Worm (Caenorhabditis elegans) whole organism, L2 larva: ENCODE results near the gene C17G10.13.

Experiments
- C34F6.9 ChIP-seq: fragments of 150-350 bp; optimal IDR thresholded peaks from 2 replicates; lab custom pipeline; 2014; ENCODE audit warnings: missing biosample characterization, missing genetic modification characterization
- F13H6.1 ChIP-seq: sonication (generic microtip); optimal IDR thresholded peaks from 2 replicates; lab custom pipeline; 2016; ENCODE audit warnings: missing genetic modification characterization, missing compliant biosample characterization
- R02D3.7 ChIP-seq: fragments of 150-350 bp; optimal IDR thresholded peaks from 2 replicates; lab custom pipeline; 2014; ENCODE audit warnings: missing biosample characterization, missing genetic modification characterization
- alr-1 ChIP-seq: fragments of 150-350 bp; optimal IDR thresholded peaks from 2 replicates; lab custom pipeline; 2014; ENCODE audit warnings: missing biosample characterization, missing genetic modification characterization
- ama-1 ChIP-seq: fragments of 150-350 bp; optimal IDR thresholded peaks from 2 replicates; lab custom pipeline; 2018; ENCODE audit warnings: inconsistent platforms
- blmp-1 ChIP-seq: sonication (generic microtip); optimal IDR thresholded peaks from 2 replicates; lab custom pipeline; 2017; ENCODE audit warnings: missing genetic modification characterization, mild to moderate bottlenecking, missing compliant biosample characterization, antibody characterized with exemption, moderate library complexity; ENCODE audit not compliant: insufficient read depth
- crh-2 ChIP-seq: sonication (generic microtip); optimal IDR thresholded peaks from 2 replicates; lab custom pipeline; 2017; ENCODE audit warnings: missing biosample characterization, missing genetic modification characterization
- dmd-4 ChIP-seq: sonication (generic microtip); optimal IDR thresholded peaks from 2 replicates; lab custom pipeline; 2017; ENCODE audit warnings: missing biosample characterization, missing genetic modification characterization
- egl-27 ChIP-seq: sonication (generic microtip); optimal IDR thresholded peaks from 3 replicates; lab custom pipeline; 2017; ENCODE audit warnings: missing biosample characterization, missing genetic modification reagents, missing genetic modification characterization
- fos-1 ChIP-seq: fragments of 150-350 bp; optimal IDR thresholded peaks from 2 replicates; lab custom pipeline; 2014; ENCODE audit warnings: missing biosample characterization, missing genetic modification characterization
- gmeb-1 ChIP-seq: fragments of 150-350 bp; optimal IDR thresholded peaks from 2 replicates; lab custom pipeline; 2014; ENCODE audit warnings: missing biosample characterization, missing genetic modification characterization
- lin-13 ChIP-seq: fragments of 150-350 bp; optimal IDR thresholded peaks from 2 replicates; lab custom pipeline; 2014; ENCODE audit warnings: missing biosample characterization, missing genetic modification reagents, missing genetic modification characterization
- lin-39 ChIP-seq: fragments of 150-350 bp; optimal IDR thresholded peaks from 2 replicates; lab custom pipeline; 2014; ENCODE audit warnings: missing biosample characterization, missing genetic modification reagents, missing genetic modification characterization
- lsy-2 ChIP-seq, 2 experiments: fragments of 150-350 bp in 1 of 2; sonication (generic microtip) in 1 of 2; optimal IDR thresholded peaks; 2 replicates each; lab custom pipeline; 2014 to 2017; ENCODE audit warnings: missing biosample characterization in 2 of 2, missing genetic modification characterization in 2 of 2
- mab-5 ChIP-seq: fragments of 150-350 bp; optimal IDR thresholded peaks from 2 replicates; lab custom pipeline; 2014; ENCODE audit warnings: missing biosample characterization, missing genetic modification characterization
- mbf-1 ChIP-seq: sonication (generic microtip); optimal IDR thresholded peaks from 2 replicates; lab custom pipeline; 2017; ENCODE audit warnings: missing biosample characterization, missing genetic modification characterization
- mdl-1 ChIP-seq, 2 experiments: fragments of 150-350 bp in 1 of 2; sonication (generic microtip) in 1 of 2; optimal IDR thresholded peaks; 2 replicates each; lab custom pipeline; 2017; ENCODE audit warnings: missing biosample characterization in 2 of 2, missing genetic modification characterization in 2 of 2
- nhr-11 ChIP-seq: fragments of 150-350 bp; optimal IDR thresholded peaks from 2 replicates; lab custom pipeline; 2014; ENCODE audit warnings: missing biosample characterization, missing genetic modification characterization
- nhr-12 ChIP-seq: fragments of 150-350 bp; optimal IDR thresholded peaks from 2 replicates; lab custom pipeline; 2014; ENCODE audit warnings: missing biosample characterization, missing genetic modification characterization
- nhr-129 ChIP-seq: fragments of 150-350 bp; optimal IDR thresholded peaks from 2 replicates; lab custom pipeline; 2014; ENCODE audit warnings: missing biosample characterization, missing genetic modification characterization
- nhr-21 ChIP-seq: fragments of 150-350 bp; optimal IDR thresholded peaks from 2 replicates; lab custom pipeline; 2014; ENCODE audit warnings: missing biosample characterization, missing genetic modification characterization
- nhr-23 ChIP-seq: fragments of 150-350 bp; optimal IDR thresholded peaks from 2 replicates; lab custom pipeline; 2014; ENCODE audit warnings: missing biosample characterization, missing genetic modification reagents, missing genetic modification characterization
- nhr-237 ChIP-seq: fragments of 150-350 bp; optimal IDR thresholded peaks from 2 replicates; lab custom pipeline; 2014; ENCODE audit warnings: missing biosample characterization, missing genetic modification characterization
- nhr-25 ChIP-seq: fragments of 150-350 bp; sonication (generic microtip); optimal IDR thresholded peaks from 3 replicates; lab custom pipeline; 2014; ENCODE audit warnings: missing biosample characterization, missing genetic modification characterization
- peb-1 ChIP-seq: fragments of 150-350 bp; optimal IDR thresholded peaks from 2 replicates; lab custom pipeline; 2014; ENCODE audit warnings: missing biosample characterization, missing genetic modification characterization
- sem-4 ChIP-seq: fragments of 150-350 bp; optimal IDR thresholded peaks from 2 replicates; lab custom pipeline; 2014; ENCODE audit warnings: missing biosample characterization, missing genetic modification reagents, missing genetic modification characterization
- skn-1 ChIP-seq: sonication (generic microtip); optimal IDR thresholded peaks from 2 replicates; lab custom pipeline; 2017; ENCODE audit warnings: missing biosample characterization, missing genetic modification characterization
- sma-3 ChIP-seq: sonication (generic microtip); optimal IDR thresholded peaks from 2 replicates; lab custom pipeline; 2016; ENCODE audit warnings: missing genetic modification reagents, missing genetic modification characterization, missing compliant biosample characterization
- sma-9 ChIP-seq, 2 experiments: fragments of 150-350 bp in 1 of 2; sonication (generic microtip) in 1 of 2; optimal IDR thresholded peaks; 2 replicates each; lab custom pipeline; 2014 to 2016; ENCODE audit warnings: missing genetic modification characterization in 2 of 2, mild to moderate bottlenecking in 1 of 2, missing biosample characterization in 1 of 2, missing compliant biosample characterization in 1 of 2, missing genetic modification reagents in 1 of 2, moderate library complexity in 1 of 2
- snpc-4 ChIP-seq: fragments of 150-350 bp; optimal IDR thresholded peaks from 2 replicates; lab custom pipeline; 2014; ENCODE audit warnings: missing biosample characterization, missing genetic modification characterization
- unc-39 ChIP-seq: fragments of 150-350 bp; optimal IDR thresholded peaks from 2 replicates; lab custom pipeline; 2014; ENCODE audit warnings: missing biosample characterization, missing genetic modification characterization
- unc-55 ChIP-seq: fragments of 150-350 bp; sonication (generic microtip); optimal IDR thresholded peaks from 3 replicates; lab custom pipeline; 2014; ENCODE audit warnings: missing biosample characterization, missing genetic modification reagents, missing genetic modification characterization
- ztf-1 ChIP-seq: fragments of 200-800 bp; sonication (Bioruptor generic); conservative IDR thresholded peaks from 2 replicates; pipeline ENCODE4 v1.3.6; 2022; ENCODE audit warnings: missing genetic modification characterization, missing compliant biosample characterization
- ztf-11 ChIP-seq: sonication (generic microtip); optimal IDR thresholded peaks from 2 replicates; lab custom pipeline; 2017; ENCODE audit warnings: missing biosample characterization, missing genetic modification characterization
- ztf-4 ChIP-seq: fragments of 150-350 bp; optimal IDR thresholded peaks from 2 replicates; lab custom pipeline; 2014; ENCODE audit warnings: missing biosample characterization, missing genetic modification characterization

The C17G10.13 gene

ce11 chrII:5554788-5555187, 34.8 kb downstream of the C17G10.13 start:
- TF ChIP-seq egl-27 (tag; lab: Kevin White, UChicago) (no peak), peb-1 (no peak), skn-1 (tag; lab: Kevin White, UChicago) (no peak), mab-5 (tag; lab: Kevin White, UChicago) (no peak)

ce11 chrII:5554317-5554716, 35.3 kb downstream of the C17G10.13 start, which contains the start of gene ins-12:
Gene ins-12 (plus strand): TSS chrII:5554617.
- no peak for TF ChIP-seq R02D3.7
- TF ChIP-seq gmeb-1 (tag; lab: Kevin White, UChicago), result no peak
- TF ChIP-seq dmd-4 (tag; lab: Kevin White, UChicago), result no peak
- TF ChIP-seq lsy-2 (tag; optimal IDR thresholded peaks at IDR 0.05; lab: Kevin White, UChicago), result no peak

ce11 chrII:5553531-5553930, 36.1 kb downstream of the C17G10.13 start:
- peak; percentile 64 for TF ChIP-seq fos-1
- peak; percentile 59 for TF ChIP-seq sma-9 (GFP tag; optimal IDR thresholded peaks at IDR 0.05; lab: Kevin White, UChicago)
- TF ChIP-seq sma-9 (tag; optimal IDR thresholded peaks at IDR 0.05; lab: Kevin White, UChicago), result no peak
- no peak for TF ChIP-seq dmd-4 (tag; lab: Kevin White, UChicago)
- no peak for TF ChIP-seq nhr-237 (tag; lab: Kevin White, UChicago)
- TF ChIP-seq crh-2 (tag; lab: Kevin White, UChicago), result peak; percentile 19
- TF ChIP-seq alr-1, result no peak
- no peak for TF ChIP-seq nhr-129

ce11 chrII:5551517-5551916, 38.1 kb downstream of the C17G10.13 start, which contains the start of gene C17C3.5:
Gene C17C3.5 (plus strand): TSS chrII:5551817.
- TF ChIP-seq sem-4 (tag; lab: Kevin White, UChicago) (no peak), nhr-129 (no peak), lin-13 (GFP tag; lab: Kevin White, UChicago) (no peak), ztf-11 (no peak), lsy-2 (tag; optimal IDR thresholded peaks at IDR 0.05; lab: Kevin White, UChicago) (no peak), sma-3 (GFP tag; lab: Kevin White, UChicago) (no peak), nhr-11 (tag; lab: Kevin White, UChicago) (no peak), nhr-21 (no peak), mdl-1 (tag; optimal IDR thresholded peaks at IDR 0.05; lab: Kevin White, UChicago) (no peak), C34F6.9 (no peak), F13H6.1 (no peak), alr-1 (no peak), peb-1 (no peak)

ce11 chrII:5549746-5550145, 39.8 kb downstream of the C17G10.13 start, which contains the start of gene C17C3.6:
Gene C17C3.6 (plus strand): TSS chrII:5550046.
- TF ChIP-seq snpc-4 (tag; lab: Kevin White, UChicago) (no peak), blmp-1 (tag; lab: Kevin White, UChicago) (no peak), peb-1 (no peak), ztf-4 (no peak), unc-55 (no peak), sem-4 (tag; lab: Kevin White, UChicago) (no peak), unc-39 (tag; lab: Kevin White, UChicago) (no peak), nhr-11 (tag; lab: Kevin White, UChicago) (no peak), lsy-2 (tag; optimal IDR thresholded peaks at IDR 0.05; lab: Kevin White, UChicago) (no peak), nhr-12 (tag; lab: Kevin White, UChicago) (no peak), alr-1 (no peak)

ce11 chrII:5547442-5547894, 42.1 kb downstream of the C17G10.13 start, which contains the start of gene acdh-2:
Gene acdh-2 (minus strand): TSS chrII:5547492.
- TF ChIP-seq C34F6.9 (no peak), fos-1 (no peak), nhr-237 (tag; lab: Kevin White, UChicago) (no peak), R02D3.7 (no peak), lsy-2 (tag; optimal IDR thresholded peaks at IDR 0.05; lab: Kevin White, UChicago) (no peak), lin-39 (no peak), ama-1 (no peak), nhr-23 (no peak), mbf-1 (tag; lab: Kevin White, UChicago) (no peak), crh-2 (tag; lab: Kevin White, UChicago) (no peak), gmeb-1 (tag; lab: Kevin White, UChicago) (no peak), ztf-1 (no peak), skn-1 (tag; lab: Kevin White, UChicago) (no peak), blmp-1 (tag; lab: Kevin White, UChicago) (no peak), nhr-12 (tag; lab: Kevin White, UChicago) (no peak), nhr-25 (tag; lab: Kevin White, UChicago) (no peak)
- TF ChIP-seq, all 48 proteins: peak for 0
